Fruit fly (Drosophila melanogaster) whole organism, embryonic: ENCODE data around the gene CG13893.
A peak's percentile ranks its signal among the peaks of the same experiment; 100 is the strongest.

Experiments
- Atf3 ChIP-seq: fragments of 200-800 bp; sonication (Bioruptor generic); optimal IDR thresholded peaks from 3 replicates; lab custom pipeline; 2016; ENCODE audit warnings: missing biosample characterization, missing genetic modification characterization
- Blimp-1 ChIP-seq: fragments of 200-800 bp; sonication (Bioruptor generic); optimal IDR thresholded peaks from 3 replicates; lab custom pipeline; 2018; ENCODE audit warnings: missing biosample characterization, missing genetic modification characterization, mild to moderate bottlenecking, moderate library complexity, missing genetic modification reagents
- CG10543 ChIP-seq: fragments of 200-800 bp; sonication (Bioruptor generic); optimal IDR thresholded peaks from 3 replicates; lab custom pipeline; 2017; ENCODE audit warnings: missing biosample characterization, mild to moderate bottlenecking, missing genetic modification characterization, moderate library complexity
- CG12155 ChIP-seq: fragments of 200-800 bp; sonication (Bioruptor generic); optimal IDR thresholded peaks from 3 replicates; lab custom pipeline; 2016; ENCODE audit warnings: missing biosample characterization, missing genetic modification characterization
- CG12299 ChIP-seq: fragments of 200-800 bp; sonication (Bioruptor generic); optimal IDR thresholded peaks from 2 replicates; lab custom pipeline; 2018; ENCODE audit warnings: missing biosample characterization, mild to moderate bottlenecking, missing genetic modification characterization
- CG14965 ChIP-seq: fragments of 200-800 bp; sonication (Bioruptor generic); optimal IDR thresholded peaks from 2 replicates; lab custom pipeline; 2016; ENCODE audit warnings: missing biosample characterization, missing genetic modification characterization, borderline replicate concordance
- CG15601 ChIP-seq: fragments of 200-800 bp; sonication (Bioruptor generic); optimal IDR thresholded peaks from 3 replicates; lab custom pipeline; 2019; ENCODE audit warnings: missing biosample characterization, mild to moderate bottlenecking, missing genetic modification characterization, moderate library complexity
- CG18619 ChIP-seq: fragments of 200-800 bp; sonication (Bioruptor generic); optimal IDR thresholded peaks from 3 replicates; lab custom pipeline; 2017; ENCODE audit warnings: missing biosample characterization, mild to moderate bottlenecking, missing genetic modification characterization
- CG30020 ChIP-seq: fragments of 200-800 bp; optimal IDR thresholded peaks from 2 replicates; lab custom pipeline; 2019; ENCODE audit warnings: missing biosample characterization, mild to moderate bottlenecking, missing genetic modification characterization, moderate library complexity
- CG3163 ChIP-seq: fragments of 200-800 bp; sonication (Bioruptor generic); optimal IDR thresholded peaks from 3 replicates; lab custom pipeline; 2016; ENCODE audit warnings: missing biosample characterization, missing genetic modification characterization
- CG4328 ChIP-seq: fragments of 200-800 bp; sonication (Bioruptor generic); optimal IDR thresholded peaks from 3 replicates; lab custom pipeline; 2017; ENCODE audit warnings: missing biosample characterization, missing genetic modification reagents, missing genetic modification characterization
- CG4854 ChIP-seq: fragments of 200-800 bp; sonication (Bioruptor generic); optimal IDR thresholded peaks from 2 replicates; lab custom pipeline; 2016; ENCODE audit warnings: missing biosample characterization, missing genetic modification characterization, inconsistent platforms
- CG6272 ChIP-seq: fragments of 200-800 bp; sonication (Bioruptor generic); IDR thresholded peaks from 2 replicates; pipeline ENCODE4 v1.3.6; 2022; ENCODE audit warnings: missing biosample characterization, missing genetic modification characterization
- CG7556 ChIP-seq: fragments of 200-800 bp; sonication (Bioruptor generic); optimal IDR thresholded peaks from 2 replicates; lab custom pipeline; 2017; ENCODE audit warnings: missing biosample characterization, mild to moderate bottlenecking, missing genetic modification characterization
- CG7928 ChIP-seq: fragments of 200-800 bp; sonication (Bioruptor generic); optimal IDR thresholded peaks from 2 replicates; lab custom pipeline; 2017; ENCODE audit warnings: missing biosample characterization, mild to moderate bottlenecking, missing genetic modification characterization
- CG9609 ChIP-seq: fragments of 200-800 bp; sonication (Bioruptor generic); optimal IDR thresholded peaks from 3 replicates; lab custom pipeline; 2016; ENCODE audit warnings: missing biosample characterization, missing genetic modification characterization
- CG9727 ChIP-seq: fragments of 200-800 bp; sonication (Bioruptor generic); optimal IDR thresholded peaks from 3 replicates; lab custom pipeline; 2017; ENCODE audit warnings: missing biosample characterization, mild to moderate bottlenecking, missing genetic modification characterization
- CG9932 ChIP-seq: fragments of 200-800 bp; sonication (Bioruptor generic); IDR thresholded peaks from 2 replicates; pipeline ENCODE4 v1.3.6; 2022; ENCODE audit warnings: missing biosample characterization, missing genetic modification characterization
- Camta ChIP-seq: fragments of 200-800 bp; sonication (Bioruptor generic); optimal IDR thresholded peaks from 2 replicates; lab custom pipeline; 2016; ENCODE audit warnings: missing biosample characterization, missing genetic modification characterization
- D19A ChIP-seq: fragments of 200-800 bp; optimal IDR thresholded peaks from 3 replicates; lab custom pipeline; 2019; ENCODE audit warnings: missing biosample characterization, mild to moderate bottlenecking, missing genetic modification characterization, moderate library complexity
- Dll ChIP-seq: fragments of 200-800 bp; sonication (Bioruptor generic); IDR thresholded peaks from 4 replicates; pipeline ENCODE4 v1.3.6; 2022; ENCODE audit warnings: missing biosample characterization, missing genetic modification characterization; ENCODE audit not compliant: partially characterized antibody
- Ets65A ChIP-seq: fragments of 200-800 bp; sonication (Bioruptor generic); peaks from one replicate; lab custom pipeline; 2016; ENCODE audit warnings: missing biosample characterization, missing genetic modification characterization
- HmgD ChIP-seq: fragments of 200-800 bp; sonication (Bioruptor generic); optimal IDR thresholded peaks from 3 replicates; lab custom pipeline; 2016; ENCODE audit warnings: missing biosample characterization, missing genetic modification characterization
- Hr78 ChIP-seq, 2 experiments: fragments of 200-800 bp in 1 of 2; fragments of >200 bp in 1 of 2; sonication (Bioruptor generic) in 1 of 2; optimal IDR thresholded peaks; 2 replicates each; lab custom pipeline; 2017 to 2019; ENCODE audit warnings: missing biosample characterization in 2 of 2, missing genetic modification characterization in 2 of 2, mild to moderate bottlenecking in 1 of 2, moderate library complexity in 1 of 2
- Hsf ChIP-seq: fragments of 200-800 bp; sonication (Bioruptor generic); optimal IDR thresholded peaks from 3 replicates; lab custom pipeline; 2016; ENCODE audit warnings: missing biosample characterization, missing genetic modification characterization
- MBD-R2 ChIP-seq: fragments of 200-800 bp; sonication (Bioruptor generic); IDR thresholded peaks from 2 replicates; pipeline ENCODE4 v1.3.6; 2022; ENCODE audit warnings: missing biosample characterization, missing genetic modification characterization
- Med ChIP-seq: fragments of 200-800 bp; sonication (Bioruptor generic); peaks from one replicate; lab custom pipeline; 2016; ENCODE audit warnings: missing biosample characterization, missing genetic modification characterization, mild to moderate bottlenecking, inconsistent platforms, moderate library complexity
- NfI ChIP-seq: fragments of 200-800 bp; sonication (Bioruptor generic); optimal IDR thresholded peaks from 3 replicates; lab custom pipeline; 2018; ENCODE audit warnings: missing biosample characterization, mild to moderate bottlenecking, missing genetic modification characterization, moderate library complexity
- PHDP ChIP-seq: fragments of 200-800 bp; sonication (Bioruptor generic); optimal IDR thresholded peaks from 3 replicates; lab custom pipeline; 2018; ENCODE audit warnings: missing biosample characterization, mild to moderate bottlenecking, missing genetic modification characterization, moderate library complexity
- Six4 ChIP-seq: fragments of 200-800 bp; sonication (Bioruptor generic); optimal IDR thresholded peaks from 2 replicates; lab custom pipeline; 2016; ENCODE audit warnings: missing biosample characterization, missing genetic modification characterization
- Sox102F ChIP-seq: fragments of 200-800 bp; sonication (Bioruptor generic); optimal IDR thresholded peaks from 2 replicates; lab custom pipeline; 2018; ENCODE audit warnings: missing biosample characterization, mild to moderate bottlenecking, missing genetic modification characterization, moderate library complexity
- bab2 ChIP-seq: fragments of 200-800 bp; sonication (Bioruptor generic); optimal IDR thresholded peaks from 2 replicates; lab custom pipeline; 2016; ENCODE audit warnings: missing biosample characterization, missing genetic modification characterization
- bowl ChIP-seq: fragments of 200-800 bp; sonication (Bioruptor generic); IDR thresholded peaks from 2 replicates; pipeline ENCODE4 v1.3.6; 2022; ENCODE audit warnings: missing biosample characterization, missing genetic modification characterization
- corto ChIP-seq: fragments of 200-800 bp; sonication (Bioruptor generic); optimal IDR thresholded peaks from 2 replicates; lab custom pipeline; 2016; ENCODE audit warnings: missing biosample characterization, mild to moderate bottlenecking, missing genetic modification characterization, moderate library complexity
- croc ChIP-seq: fragments of 200-800 bp; sonication (Bioruptor generic); conservative IDR thresholded peaks from 3 replicates; pipeline ENCODE4 v1.3.6; 2022; ENCODE audit warnings: missing biosample characterization, missing genetic modification characterization
- cwo ChIP-seq: fragments of 200-800 bp; sonication (Bioruptor generic); optimal IDR thresholded peaks from 3 replicates; lab custom pipeline; 2017; ENCODE audit warnings: missing biosample characterization, missing genetic modification characterization, mild to moderate bottlenecking, moderate library complexity, missing genetic modification reagents
- danr ChIP-seq: fragments of 200-800 bp; sonication (Bioruptor generic); IDR thresholded peaks from 2 replicates; pipeline ENCODE4 v1.3.6; 2022; ENCODE audit warnings: missing biosample characterization, missing genetic modification characterization
- dm ChIP-seq: fragments of 200-800 bp; sonication (Bioruptor generic); optimal IDR thresholded peaks from 3 replicates; lab custom pipeline; 2016; ENCODE audit warnings: missing biosample characterization, missing genetic modification characterization
- eyg ChIP-seq: fragments of 200-800 bp; sonication (Bioruptor generic); optimal IDR thresholded peaks from 3 replicates; lab custom pipeline; 2016; ENCODE audit warnings: missing biosample characterization, missing genetic modification characterization
- ftz-f1 ChIP-seq: fragments of 200-800 bp; sonication (Bioruptor generic); optimal IDR thresholded peaks from 2 replicates; lab custom pipeline; 2016; ENCODE audit warnings: missing biosample characterization, missing genetic modification characterization
- gcm2 ChIP-seq: fragments of 200-800 bp; sonication (Bioruptor generic); optimal IDR thresholded peaks from 2 replicates; lab custom pipeline; 2016; ENCODE audit warnings: missing biosample characterization, missing genetic modification characterization
- kah ChIP-seq: fragments of 200-800 bp; sonication (Bioruptor generic); optimal IDR thresholded peaks from 2 replicates; lab custom pipeline; 2018; ENCODE audit warnings: missing biosample characterization, mild to moderate bottlenecking, missing genetic modification characterization
- kni ChIP-seq: fragments of 200-800 bp; sonication (Bioruptor generic); optimal IDR thresholded peaks from 3 replicates; lab custom pipeline; 2017; ENCODE audit warnings: mild to moderate bottlenecking, missing biosample characterization, missing genetic modification reagents, missing genetic modification characterization
- lola ChIP-seq, 3 experiments: fragments of >200 bp in 2 of 3; fragments of 200-800 bp in 1 of 3; sonication (Bioruptor generic) in 1 of 3; optimal IDR thresholded peaks; 2 replicates each; lab custom pipeline; 2017 to 2019; ENCODE audit warnings: missing biosample characterization in 3 of 3, missing genetic modification characterization in 3 of 3, mild to moderate bottlenecking in 1 of 3, moderate library complexity in 1 of 3
- tgo ChIP-seq: fragments of 200-800 bp; sonication (Bioruptor generic); IDR thresholded peaks from 3 replicates; pipeline ENCODE4 v1.3.6; 2022; ENCODE audit warnings: missing biosample characterization, missing genetic modification characterization
- trem ChIP-seq: fragments of 200-800 bp; optimal IDR thresholded peaks from 3 replicates; lab custom pipeline; 2019; ENCODE audit warnings: missing biosample characterization, mild to moderate bottlenecking, missing genetic modification characterization, moderate library complexity
- unpg ChIP-seq: fragments of 200-800 bp; sonication (Bioruptor generic); optimal IDR thresholded peaks from 3 replicates; lab custom pipeline; 2018; ENCODE audit warnings: missing biosample characterization, mild to moderate bottlenecking, missing genetic modification characterization, moderate library complexity
- usp ChIP-seq: fragments of >200 bp; optimal IDR thresholded peaks from 2 replicates; lab custom pipeline; 2017; ENCODE audit warnings: missing biosample characterization, missing genetic modification characterization
- wek ChIP-seq: fragments of 200-800 bp; sonication (Bioruptor generic); optimal IDR thresholded peaks from 3 replicates; lab custom pipeline; 2018; ENCODE audit warnings: missing biosample characterization, mild to moderate bottlenecking, missing genetic modification characterization, moderate library complexity
- wor ChIP-seq: fragments of 200-800 bp; sonication (Bioruptor generic); IDR thresholded peaks from 2 replicates; pipeline ENCODE4 v1.3.6; 2022; ENCODE audit warnings: missing biosample characterization, missing genetic modification characterization
- zfh2 ChIP-seq: fragments of 200-800 bp; sonication (Bioruptor generic); optimal IDR thresholded peaks from 2 replicates; lab custom pipeline; 2016; ENCODE audit warnings: missing biosample characterization, missing genetic modification characterization

CG13893 gene

DNA sequence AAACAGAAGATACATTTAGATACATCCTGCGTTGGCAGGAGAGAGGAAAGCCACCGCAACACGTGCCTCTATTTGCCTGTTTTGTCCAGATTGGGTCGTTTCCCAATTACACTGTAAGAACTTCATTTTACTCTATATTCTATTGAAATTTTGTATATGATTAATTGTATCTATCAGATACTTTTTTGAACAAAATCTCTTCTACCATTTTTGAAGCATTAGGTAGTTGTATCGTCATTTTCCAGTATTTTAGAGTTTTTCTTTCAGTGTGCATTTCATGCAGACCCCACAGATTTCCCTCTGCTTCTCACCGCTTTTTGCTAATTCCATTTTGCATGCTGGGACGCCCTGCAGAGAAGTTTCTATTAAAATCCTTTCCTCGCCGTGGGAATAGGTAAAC lies 49.2 kb downstream of the CG13893 start (continued):
- TF ChIP-seq wor (GFP tag; lab: Robert Waterston, UW) (no peak), ftz-f1 (no peak), Six4 (GFP tag; lab: Kevin White, UChicago) (no peak), CG3163 (GFP tag; lab: Kevin White, UChicago) (no peak), Camta (GFP tag; lab: Kevin White, UChicago) (peak; percentile 25), CG10543 (GFP tag; lab: Kevin White, UChicago) (no peak), Blimp-1 (peak; percentile 51), PHDP (tag; lab: Kevin White, UChicago) (peak; percentile 44), NfI (peak; percentile 36), HmgD (GFP tag; lab: Kevin White, UChicago) (no peak), Dll (GFP tag; lab: Robert Waterston, UW) (no peak), Sox102F (peak; percentile 58), Med (GFP tag; lab: Kevin White, UChicago) (peak; percentile 1), CG12155 (GFP tag; lab: Kevin White, UChicago) (peak; percentile 21), usp (GFP tag; lab: Kevin White, UChicago) (no peak), CG30020 (tag; lab: Kevin White, UChicago) (no peak), MBD-R2 (GFP tag; lab: Robert Waterston, UW) (no peak), CG4328 (GFP tag; lab: Kevin White, UChicago) (no peak), eyg (GFP tag; lab: Kevin White, UChicago) (no peak), kni (no peak), CG12299 (tag; lab: Kevin White, UChicago) (no peak), D19A (tag; lab: Kevin White, UChicago) (peak; percentile 23), unpg (peak; percentile 58), trem (tag; lab: Kevin White, UChicago) (no peak), CG15601 (tag; lab: Kevin White, UChicago) (peak; percentile 27), CG7928 (GFP tag; lab: Kevin White, UChicago) (no peak), Hr78 (GFP tag; optimal IDR thresholded peaks at IDR 0.05; lab: Kevin White, UChicago) (no peak), tgo (peak; percentile 53; the same call in 2 of the 3 replicates), gcm2 (GFP tag; lab: Kevin White, UChicago) (peak; percentile 26), cwo (peak; percentile 63), kah (GFP tag; lab: Kevin White, UChicago) (peak; percentile 10), Ets65A (GFP tag; lab: Kevin White, UChicago) (peak; percentile 19), Atf3 (GFP tag; lab: Kevin White, UChicago) (no peak), lola (GFP tag; optimal IDR thresholded peaks at IDR 0.05; lab: Kevin White, UChicago) (peak in 1 of 3 experiments; percentile 6), danr (GFP tag; lab: Robert Waterston, UW) (0 out of 2 replicates have a peak, but pooled peaks have one; percentile 25), Hsf (GFP tag; lab: Kevin White, UChicago) (peak; percentile 51), CG4854 (GFP tag; lab: Kevin White, UChicago) (no peak), CG9932 (peak; percentile 50), corto (GFP tag; lab: Kevin White, UChicago) (no peak), bowl (GFP tag; lab: Robert Waterston, UW) (no peak), CG7556 (GFP tag; lab: Kevin White, UChicago) (peak; percentile 58), croc (GFP tag; lab: Robert Waterston, UW) (no peak; the same call in 2 of the 3 replicates), zfh2 (no peak), CG6272 (GFP tag; lab: Robert Waterston, UW) (no peak), bab2 (GFP tag; lab: Kevin White, UChicago) (no peak), CG14965 (GFP tag; lab: Kevin White, UChicago) (no peak), dm (GFP tag; lab: Kevin White, UChicago) (no peak), CG18619 (GFP tag; lab: Kevin White, UChicago) (peak; percentile 26), CG9727 (GFP tag; lab: Kevin White, UChicago) (peak; percentile 56), wek (GFP tag; lab: Kevin White, UChicago) (no peak), CG9609 (no peak)
